Worm (Caenorhabditis elegans): ENCODE results near the gene C28G1.10.

The C28G1.10 gene

DNA sequence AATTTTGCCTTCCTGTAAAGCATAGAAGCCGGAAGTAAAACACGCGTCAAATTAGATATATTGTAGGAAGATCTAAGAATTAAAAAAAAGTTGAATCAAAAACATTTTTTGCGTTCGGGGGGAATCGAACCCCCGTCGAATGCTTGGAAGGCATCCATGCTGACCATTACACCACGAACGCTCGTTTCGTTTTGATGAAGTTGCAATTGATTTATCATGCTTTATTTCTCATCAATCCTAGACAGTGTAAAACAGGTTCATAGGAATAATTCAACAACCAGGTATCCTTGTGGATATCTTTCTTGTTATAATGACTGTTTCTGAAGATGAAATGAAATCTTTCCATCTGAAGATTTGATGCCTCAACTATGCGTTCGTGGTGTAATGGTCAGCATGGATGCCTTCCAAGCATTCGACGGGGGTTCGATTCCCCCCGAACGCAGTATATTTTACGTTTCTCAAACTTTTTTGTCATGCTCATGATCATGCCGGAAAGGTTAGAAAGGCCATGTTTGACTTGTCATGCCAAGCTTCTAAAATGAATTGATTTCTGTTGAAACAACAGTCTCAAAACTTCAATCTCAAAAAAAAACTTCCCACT, 27.0 kb upstream of the C28G1.10 start (continued):
- no peak for TF ChIP-seq nhr-6 (tag; optimal IDR thresholded peaks at IDR 0.05)
- TF ChIP-seq mxl-2 (GFP tag; conservative IDR thresholded peaks at IDR 0.05): no peak
- TF ChIP-seq lin-38 (GFP tag; IDR thresholded peaks at IDR 0.05): peak; percentile 71
- no peak for TF ChIP-seq zfp-3 (GFP tag; conservative IDR thresholded peaks at IDR 0.05)
- TF ChIP-seq lin-1 (GFP tag; IDR thresholded peaks at IDR 0.05): peak; percentile 53; the same call in 1 of the 2 replicates
- TF ChIP-seq ceh-28 (tag; optimal IDR thresholded peaks at IDR 0.05): no peak
- peak; percentile 70; the same call in 1 of the 2 replicates for TF ChIP-seq daf-19 (GFP tag; conservative IDR thresholded peaks at IDR 0.05)
- peak; percentile 44 for TF ChIP-seq lir-3 (tag; optimal IDR thresholded peaks at IDR 0.05)
- 0 out of 2 replicates have a peak, but pooled peaks have one; percentile 67 for TF ChIP-seq Y105C5A.15 (GFP tag; IDR thresholded peaks at IDR 0.05)
- TF ChIP-seq hlh-30 (tag; optimal IDR thresholded peaks at IDR 0.05; ENCODE audit: insufficient read depth): peak; percentile 24
- no peak for TF ChIP-seq dpl-1 (GFP tag; optimal IDR thresholded peaks at IDR 0.05)
- peak in 1 of 2 experiments; percentile 11 for TF ChIP-seq unc-62 (GFP tag; optimal IDR thresholded peaks at IDR 0.05 in 1 of 2)
- TF ChIP-seq unc-62 (tag; optimal IDR thresholded peaks at IDR 0.05): no peak
- peak; percentile 7 for TF ChIP-seq mxl-3 (GFP tag; optimal IDR thresholded peaks at IDR 0.05)

DNA sequence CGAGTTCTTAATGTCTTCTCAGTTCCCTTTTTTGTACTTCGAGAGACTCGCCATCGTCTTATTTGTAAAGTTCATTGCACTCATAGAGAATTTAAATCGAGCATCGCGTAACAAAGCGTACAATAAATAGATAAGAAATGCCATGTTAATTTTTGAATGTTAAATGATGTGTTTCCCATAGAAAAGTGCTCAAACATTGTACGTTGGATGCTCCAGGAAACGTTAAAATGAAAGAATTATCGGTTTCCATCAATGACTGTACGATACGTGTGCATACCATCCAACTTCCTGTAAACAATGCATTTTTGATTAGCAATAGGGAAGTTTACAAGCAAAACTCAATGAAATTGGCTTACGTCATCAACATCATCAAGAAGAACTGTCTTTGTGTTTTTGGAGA, 26.3 kb upstream of the C28G1.10 start:
- no peak for TF ChIP-seq spr-3 (GFP tag; optimal IDR thresholded peaks at IDR 0.05)
- TF ChIP-seq ctbp-1 (GFP tag; IDR thresholded peaks at IDR 0.05): no peak
- no peak for TF ChIP-seq ZK546.5 (tag; optimal IDR thresholded peaks at IDR 0.05)
- TF ChIP-seq php-3 (GFP tag; IDR thresholded peaks at IDR 0.05): peak; percentile 31; the same call in 1 of the 2 replicates
- no peak for TF ChIP-seq zfp-3 (GFP tag; conservative IDR thresholded peaks at IDR 0.05)
- no peak for TF ChIP-seq ceh-82 (tag; optimal IDR thresholded peaks at IDR 0.05)
- TF ChIP-seq nhr-42 (GFP tag; IDR thresholded peaks at IDR 0.05): no peak
- TF ChIP-seq dmd-9 (GFP tag; IDR thresholded peaks at IDR 0.05): no peak
- peak; percentile 25 for TF ChIP-seq hlh-11 (tag; optimal IDR thresholded peaks at IDR 0.05)
- peak; percentile 40 for TF ChIP-seq aha-1 (tag)
- TF ChIP-seq ama-1 (optimal IDR thresholded peaks at IDR 0.05): no peak
- no peak for TF ChIP-seq daf-16 (GFP tag; optimal IDR thresholded peaks at IDR 0.05)
- TF ChIP-seq daf-16 (tag; optimal IDR thresholded peaks at IDR 0.05): peak; percentile 74
- TF ChIP-seq ceh-44 (GFP tag; IDR thresholded peaks at IDR 0.05): no peak
- no peak for TF ChIP-seq nhr-11 (tag; optimal IDR thresholded peaks at IDR 0.05)
- no peak for TF ChIP-seq nhr-76 (tag; optimal IDR thresholded peaks at IDR 0.05)
- TF ChIP-seq snpc-1.2 (GFP tag; IDR thresholded peaks at IDR 0.05): no peak
- no peak for TF ChIP-seq mxl-2 (GFP tag; conservative IDR thresholded peaks at IDR 0.05)
- TF ChIP-seq tra-1 (GFP tag; IDR thresholded peaks at IDR 0.05): no peak
- TF ChIP-seq pha-4 (GFP tag; IDR thresholded peaks at IDR 0.05): no peak
- TF ChIP-seq pha-4 (tag; optimal IDR thresholded peaks at IDR 0.05): no peak
- TF ChIP-seq ztf-11 (tag; optimal IDR thresholded peaks at IDR 0.05): no peak
- TF ChIP-seq mes-2 (tag; optimal IDR thresholded peaks at IDR 0.05; ENCODE audit: poor library complexity, severe bottlenecking): no peak
- TF ChIP-seq rbr-2 (tag; optimal IDR thresholded peaks at IDR 0.05): no peak
- TF ChIP-seq nhr-28 (tag; optimal IDR thresholded peaks at IDR 0.05): peak; percentile 5
- TF ChIP-seq nhr-237 (tag; optimal IDR thresholded peaks at IDR 0.05): no peak
- no peak for TF ChIP-seq mdt-29 (GFP tag; IDR thresholded peaks at IDR 0.05)
- TF ChIP-seq dpl-1 (GFP tag; optimal IDR thresholded peaks at IDR 0.05): no peak
- TF ChIP-seq gei-8 (GFP tag; optimal IDR thresholded peaks at IDR 0.05): no peak
- TF ChIP-seq tag-97 (GFP tag; IDR thresholded peaks at IDR 0.05): no peak
- no peak for TF ChIP-seq unc-130 (GFP tag; optimal IDR thresholded peaks at IDR 0.05)
- no peak for TF ChIP-seq unc-39 (tag; optimal IDR thresholded peaks at IDR 0.05)
- TF ChIP-seq dve-1 (tag; optimal IDR thresholded peaks at IDR 0.05; ENCODE audit: insufficient read depth): peak; percentile 55
- no peak for TF ChIP-seq skn-1 (tag; optimal IDR thresholded peaks at IDR 0.05)
- no peak for TF ChIP-seq arid-1 (GFP tag; conservative IDR thresholded peaks at IDR 0.05)
- peak; percentile 92 for TF ChIP-seq pqm-1 (tag; optimal IDR thresholded peaks at IDR 0.05)
- peak in 1 of 2 experiments; percentile 2 for TF ChIP-seq lsy-2 (tag; optimal IDR thresholded peaks at IDR 0.05)
- no peak for TF ChIP-seq egl-27 (tag; optimal IDR thresholded peaks at IDR 0.05)
- TF ChIP-seq dmd-6 (GFP tag; IDR thresholded peaks at IDR 0.05): peak; percentile 26; the same call in 1 of the 2 replicates
- TF ChIP-seq attf-4 (tag; optimal IDR thresholded peaks at IDR 0.05): no peak

Measured in whole organism, L4 larva.